Worm (Caenorhabditis elegans) whole organism, L3 larva: ENCODE measurements around the gene txt-11.

Source experiments
- ZK546.5 ChIP-seq: sonication (generic microtip); optimal IDR thresholded peaks from 2 replicates; lab custom pipeline; 2017; ENCODE audit warnings: missing biosample characterization, missing genetic modification characterization
- ama-1 ChIP-seq: fragments of 150-350 bp; optimal IDR thresholded peaks from 2 replicates; lab custom pipeline; 2018
- ceh-16 ChIP-seq: sonication (generic microtip); optimal IDR thresholded peaks from 2 replicates; lab custom pipeline; 2017; ENCODE audit warnings: missing biosample characterization, missing genetic modification characterization
- ceh-28 ChIP-seq: fragments of 150-350 bp; optimal IDR thresholded peaks from 2 replicates; lab custom pipeline; 2014; ENCODE audit warnings: missing biosample characterization, missing genetic modification reagents, missing genetic modification characterization
- ceh-9 ChIP-seq: sonication (generic microtip); optimal IDR thresholded peaks from 2 replicates; lab custom pipeline; 2018; ENCODE audit warnings: missing biosample characterization, missing genetic modification characterization
- daf-12 ChIP-seq: fragments of 150-350 bp; optimal IDR thresholded peaks from 2 replicates; lab custom pipeline; 2014; ENCODE audit warnings: missing biosample characterization, missing genetic modification reagents, missing genetic modification characterization
- egl-5 ChIP-seq: fragments of 150-350 bp; optimal IDR thresholded peaks from 2 replicates; lab custom pipeline; 2017; ENCODE audit warnings: missing biosample characterization, missing genetic modification reagents, missing genetic modification characterization, inconsistent platforms
- elt-1 ChIP-seq: fragments of 150-350 bp; optimal IDR thresholded peaks from 2 replicates; lab custom pipeline; 2014; ENCODE audit warnings: missing biosample characterization, missing genetic modification characterization
- elt-3 ChIP-seq, 3 experiments: fragments of 150-350 bp in 1 of 3; sonication (generic microtip) in 2 of 3; optimal IDR thresholded peaks; 2 replicates in 2 of 3; 4 replicates in 1 of 3; lab custom pipeline; 2014 to 2017; ENCODE audit warnings: missing biosample characterization in 3 of 3, missing genetic modification characterization in 3 of 3
- eor-1 ChIP-seq, 2 experiments: fragments of 150-350 bp; optimal IDR thresholded peaks; 2 replicates each; lab custom pipeline; 2014 to 2018; ENCODE audit warnings: missing biosample characterization in 2 of 2, missing genetic modification characterization in 2 of 2
- fkh-10 ChIP-seq: sonication (generic microtip); optimal IDR thresholded peaks from 2 replicates; lab custom pipeline; 2017; ENCODE audit warnings: missing biosample characterization, missing genetic modification reagents, missing genetic modification characterization
- fkh-2 ChIP-seq: fragments of 150-350 bp; optimal IDR thresholded peaks from 2 replicates; lab custom pipeline; 2014; ENCODE audit warnings: missing biosample characterization, missing genetic modification reagents, missing genetic modification characterization
- fos-1 ChIP-seq: fragments of 150-350 bp; optimal IDR thresholded peaks from 2 replicates; lab custom pipeline; 2014; ENCODE audit warnings: missing biosample characterization, missing genetic modification characterization
- lin-39 ChIP-seq: fragments of 150-350 bp; optimal IDR thresholded peaks from 2 replicates; lab custom pipeline; 2018; ENCODE audit warnings: missing biosample characterization, missing genetic modification reagents, missing genetic modification characterization
- lsy-12 ChIP-seq: sonication (generic microtip); optimal IDR thresholded peaks from 2 replicates; lab custom pipeline; 2016; ENCODE audit warnings: mild to moderate bottlenecking, missing genetic modification characterization, missing compliant biosample characterization
- mml-1 ChIP-seq: fragments of 150-350 bp; sonication (generic microtip); optimal IDR thresholded peaks from 3 replicates; lab custom pipeline; 2014; ENCODE audit warnings: missing biosample characterization, missing genetic modification characterization
- nfya-1 ChIP-seq: sonication (generic microtip); optimal IDR thresholded peaks from 2 replicates; lab custom pipeline; 2017; ENCODE audit warnings: missing genetic modification characterization, mild to moderate bottlenecking, missing compliant biosample characterization, antibody characterized with exemption, moderate library complexity; ENCODE audit not compliant: insufficient read depth
- nhr-23 ChIP-seq: fragments of 150-350 bp; optimal IDR thresholded peaks from 2 replicates; lab custom pipeline; 2014; ENCODE audit warnings: missing biosample characterization, missing genetic modification reagents, missing genetic modification characterization
- nhr-25 ChIP-seq: sonication (generic microtip); optimal IDR thresholded peaks from 2 replicates; lab custom pipeline; 2017; ENCODE audit warnings: missing biosample characterization, missing genetic modification characterization
- nhr-76 ChIP-seq: fragments of 150-350 bp; sonication (generic microtip); optimal IDR thresholded peaks from 5 replicates; lab custom pipeline; 2014; ENCODE audit warnings: missing biosample characterization, missing genetic modification characterization
- nhr-77 ChIP-seq: fragments of 150-350 bp; optimal IDR thresholded peaks from 2 replicates; lab custom pipeline; 2014; ENCODE audit warnings: missing biosample characterization, missing genetic modification characterization
- pha-4 ChIP-seq: fragments of 150-350 bp; optimal IDR thresholded peaks from 2 replicates; lab custom pipeline; 2014; ENCODE audit warnings: missing biosample characterization, missing genetic modification reagents, missing genetic modification characterization
- pqm-1 ChIP-seq: fragments of 150-350 bp; optimal IDR thresholded peaks from 2 replicates; lab custom pipeline; 2017; ENCODE audit warnings: missing biosample characterization, missing genetic modification characterization, inconsistent platforms
- sea-2 ChIP-seq: fragments of 150-350 bp; sonication (generic microtip); optimal IDR thresholded peaks from 4 replicates; lab custom pipeline; 2014; ENCODE audit warnings: missing biosample characterization, missing genetic modification reagents, missing genetic modification characterization
- skn-1 ChIP-seq: fragments of 150-350 bp; optimal IDR thresholded peaks from 2 replicates; lab custom pipeline; 2014; ENCODE audit warnings: missing biosample characterization, missing genetic modification characterization
- snpc-4 ChIP-seq: fragments of 150-350 bp; optimal IDR thresholded peaks from 2 replicates; lab custom pipeline; 2014; ENCODE audit warnings: missing biosample characterization, missing genetic modification characterization
- unc-62 ChIP-seq: fragments of 150-350 bp; sonication (generic microtip); optimal IDR thresholded peaks from 4 replicates; lab custom pipeline; 2014; ENCODE audit warnings: missing biosample characterization, missing genetic modification reagents, missing genetic modification characterization
- zag-1 ChIP-seq: fragments of 150-350 bp; optimal IDR thresholded peaks from 2 replicates; lab custom pipeline; 2014; ENCODE audit warnings: missing biosample characterization, missing genetic modification characterization
- ztf-11 ChIP-seq: fragments of 150-350 bp; optimal IDR thresholded peaks from 2 replicates; lab custom pipeline; 2014; ENCODE audit warnings: missing biosample characterization, missing genetic modification characterization

The txt-11 gene

ce11 chrV:3444777-3445089 lies 31.6 kb downstream of the txt-11 start, which contains the start of gene cfz-2:
cfz-2 (minus strand) TSS chrV:3444877.
- TF ChIP-seq nhr-23 (tag; lab: Kevin White, UChicago) (no peak), egl-5 (tag; lab: Kevin White, UChicago) (no peak), snpc-4 (tag; lab: Kevin White, UChicago) (no peak), lsy-12 (tag; lab: Kevin White, UChicago) (no peak), mml-1 (tag; lab: Kevin White, UChicago) (no peak), elt-3 (tag; optimal IDR thresholded peaks at IDR 0.05; lab: Kevin White, UChicago) (no peak), nhr-76 (tag; lab: Kevin White, UChicago) (no peak)

- TF ChIP-seq pha-4 (tag; lab: Kevin White, UChicago) = peak; percentile 10
- TF ChIP-seq nhr-77 (tag; lab: Kevin White, UChicago) = no peak
These were observed 32.2 kb downstream of the txt-11 start for ce11 chrV:3445090-3445832.

ce11 chrV:3449810-3450209 lies 36.7 kb downstream of the txt-11 start:
- TF ChIP-seq elt-3 (tag; optimal IDR thresholded peaks at IDR 0.05; lab: Kevin White, UChicago) = no peak
- no peak for TF ChIP-seq zag-1 (tag; lab: Kevin White, UChicago)
- TF ChIP-seq eor-1 (tag; optimal IDR thresholded peaks at IDR 0.05; lab: Kevin White, UChicago) = no peak
- no peak for TF ChIP-seq egl-5 (tag; lab: Kevin White, UChicago)
- TF ChIP-seq fos-1 (tag; lab: Kevin White, UChicago) = no peak
- no peak for TF ChIP-seq nhr-25 (tag; lab: Kevin White, UChicago)
- TF ChIP-seq fkh-2 = no peak
- no peak for TF ChIP-seq daf-12 (tag; lab: Kevin White, UChicago)
- no peak for TF ChIP-seq unc-62 (GFP tag; lab: Kevin White, UChicago)
- no peak for TF ChIP-seq pha-4 (tag; lab: Kevin White, UChicago)
- TF ChIP-seq pqm-1 = no peak
- no peak for TF ChIP-seq ceh-28 (tag; lab: Kevin White, UChicago)
- TF ChIP-seq lin-39 (tag; lab: Kevin White, UChicago) = no peak
- TF ChIP-seq sea-2 (GFP tag; lab: Kevin White, UChicago) = no peak
- TF ChIP-seq ZK546.5 (tag; lab: Kevin White, UChicago) = no peak
- no peak for TF ChIP-seq nhr-77 (tag; lab: Kevin White, UChicago)

ce11 chrV:3450351-3450750 lies 37.2 kb downstream of the txt-11 start:
- TF ChIP-seq skn-1 (tag; lab: Kevin White, UChicago) (no peak), ztf-11 (tag; lab: Kevin White, UChicago) (no peak)
- TF ChIP-seq, all 47 proteins: peak for 0

ce11 chrV:3451646-3452045 lies 38.5 kb downstream of the txt-11 start:
- TF ChIP-seq lin-39 (tag; lab: Kevin White, UChicago) (no peak), ceh-16 (no peak), lsy-12 (tag; lab: Kevin White, UChicago) (no peak)

- TF ChIP-seq fkh-10 (GFP tag; lab: Kevin White, UChicago) = peak; percentile 70
- TF ChIP-seq elt-3 (tag; optimal IDR thresholded peaks at IDR 0.05; lab: Kevin White, UChicago) = no peak
These were observed 39.4 kb downstream of the txt-11 start for ce11 chrV:3452489-3452888.

- TF ChIP-seq ama-1 (lab: Kevin White, UChicago) = no peak
- TF ChIP-seq ztf-11 (tag; lab: Kevin White, UChicago) = no peak
- TF ChIP-seq nfya-1 (tag; lab: Kevin White, UChicago) = no peak
- TF ChIP-seq ceh-9 (tag; lab: Kevin White, UChicago) = no peak
- no peak for TF ChIP-seq elt-1 (tag; lab: Kevin White, UChicago)
- TF ChIP-seq lin-39 (tag; lab: Kevin White, UChicago) = peak; percentile 22
These were observed 41.5 kb downstream of the txt-11 start for ce11 chrV:3454620-3455019.
